Worm (Caenorhabditis elegans) whole organism, L1 larva: ENCODE results near the gene mfsd-12.

Experiments
- aly-2 ChIP-seq: fragments of 150-350 bp; optimal IDR thresholded peaks from 2 replicates; lab custom pipeline; 2014; ENCODE audit warnings: missing biosample characterization, missing genetic modification characterization
- lin-15B ChIP-seq: fragments of 150-350 bp; sonication (generic microtip); optimal IDR thresholded peaks from 3 replicates; lab custom pipeline; 2014; ENCODE audit warnings: missing biosample characterization, missing genetic modification characterization
- lin-35 ChIP-seq, 2 experiments: fragments of 150-350 bp; optimal IDR thresholded peaks; 2 replicates each; lab custom pipeline; 2014; ENCODE audit warnings: missing biosample characterization in 2 of 2, missing genetic modification characterization in 2 of 2, missing genetic modification reagents in 2 of 2
- lin-39 ChIP-seq: fragments of 150-350 bp; optimal IDR thresholded peaks from 2 replicates; lab custom pipeline; 2014; ENCODE audit warnings: missing biosample characterization, missing genetic modification reagents, missing genetic modification characterization
- snpc-4 ChIP-seq: fragments of 150-350 bp; optimal IDR thresholded peaks from 2 replicates; lab custom pipeline; 2014; ENCODE audit warnings: missing biosample characterization, missing genetic modification characterization
- ztf-11 ChIP-seq, 2 experiments: sonication (generic microtip); optimal IDR thresholded peaks; 2 replicates each; lab custom pipeline; 2016 to 2017; ENCODE audit warnings: missing genetic modification characterization in 2 of 2, missing biosample characterization in 1 of 2, missing compliant biosample characterization in 1 of 2

ce11 chrX:4658706-4659105 lies 9.2 kb upstream of the mfsd-12 start:
- no peak for TF ChIP-seq snpc-4
- no peak for TF ChIP-seq ztf-11 (tag; optimal IDR thresholded peaks at IDR 0.05; lab: Kevin White, UChicago)
- no peak for TF ChIP-seq lin-15B (tag; lab: Kevin White, UChicago)
- no peak for TF ChIP-seq lin-35 (GFP tag; optimal IDR thresholded peaks at IDR 0.05; lab: Kevin White, UChicago)
- no peak for TF ChIP-seq aly-2
- no peak for TF ChIP-seq lin-39 (tag; lab: Kevin White, UChicago)
